Fruit fly (Drosophila melanogaster): ENCODE results near the gene CG8679.

The CG8679 gene

dm6 chr2L:21237748-21238459, 19.6 kb upstream of the CG8679 start (continued):
- TF ChIP-seq CG6683 (GFP tag; optimal IDR thresholded peaks at IDR 0.05) (no peak), bigmax (GFP tag; optimal IDR thresholded peaks at IDR 0.05) (no peak), Trl (optimal IDR thresholded peaks at IDR 0.05) (peak; percentile 95 to 98), Trl (GFP tag; optimal IDR thresholded peaks at IDR 0.05) (peak; percentile 69), CG2678 (tag; optimal IDR thresholded peaks at IDR 0.05) (no peak), hth (optimal IDR thresholded peaks at IDR 0.05) (no peak), CG8281 (tag; optimal IDR thresholded peaks at IDR 0.05) (no peak), CG4707 (GFP tag; optimal IDR thresholded peaks at IDR 0.05) (peak; percentile 8), CG15479 (GFP tag; optimal IDR thresholded peaks at IDR 0.05) (peak; percentile 91), Myb (GFP tag; optimal IDR thresholded peaks at IDR 0.05) (no peak), Spps (tag; optimal IDR thresholded peaks at IDR 0.05) (no peak), CG3163 (GFP tag; optimal IDR thresholded peaks at IDR 0.05) (peak; percentile 91), CG10959 (GFP tag; IDR thresholded peaks at IDR 0.05) (no peak), Nf-YB (GFP tag; optimal IDR thresholded peaks at IDR 0.05) (peak; percentile 85), ab (GFP tag; optimal IDR thresholded peaks at IDR 0.05) (no peak), Nf-YC (tag; optimal IDR thresholded peaks at IDR 0.05) (peak; percentile 86), yki (optimal IDR thresholded peaks at IDR 0.05) (peak; percentile 90), CG9437 (GFP tag; optimal IDR thresholded peaks at IDR 0.05) (no peak), Dfd (GFP tag; optimal IDR thresholded peaks at IDR 0.05) (no peak), pros (GFP tag; optimal IDR thresholded peaks at IDR 0.05) (peak; percentile 92), CG31224 (GFP tag; IDR thresholded peaks at IDR 0.05) (no peak), Eip74EF (GFP tag; optimal IDR thresholded peaks at IDR 0.05) (no peak), kay (GFP tag; optimal IDR thresholded peaks at IDR 0.05) (no peak), grau (tag; optimal IDR thresholded peaks at IDR 0.05) (no peak), vvl (GFP tag; IDR thresholded peaks at IDR 0.05) (no peak), bcd (GFP tag; optimal IDR thresholded peaks at IDR 0.05) (no peak), Antp (GFP tag; optimal IDR thresholded peaks at IDR 0.05) (no peak), dm (GFP tag; optimal IDR thresholded peaks at IDR 0.05) (no peak), CkIIα-i1 (GFP tag; IDR thresholded peaks at IDR 0.05) (no peak), Fer3 (tag; optimal IDR thresholded peaks at IDR 0.05) (no peak), ttk (GFP tag; IDR thresholded peaks at IDR 0.05) (no peak)

dm6 chr2L:21237048-21237747, 18.9 kb upstream of the CG8679 start, which contains the start of gene Hr39:
Hr39 (plus strand) TSS chr2L:21237250.
- TF ChIP-seq eve (GFP tag; optimal IDR thresholded peaks at IDR 0.05) (no peak), luna (GFP tag; optimal IDR thresholded peaks at IDR 0.05) (peak; percentile 30), CG15479 (GFP tag; optimal IDR thresholded peaks at IDR 0.05) (no peak), CG12219 (GFP tag; optimal IDR thresholded peaks at IDR 0.05) (no peak), repo (GFP tag; optimal IDR thresholded peaks at IDR 0.05) (no peak), CG6175 (GFP tag; IDR thresholded peaks at IDR 0.05) (no peak), CG14860 (GFP tag; IDR thresholded peaks at IDR 0.05; ENCODE audit: partially characterized antibody) (no peak), CG33213 (GFP tag; optimal IDR thresholded peaks at IDR 0.05) (peak; percentile 30), Kr (GFP tag; optimal IDR thresholded peaks at IDR 0.05) (no peak), Meics (GFP tag; optimal IDR thresholded peaks at IDR 0.05) (peak; percentile 28), CG1832 (GFP tag; optimal IDR thresholded peaks at IDR 0.05) (peak; percentile 70), CG11504 (tag; optimal IDR thresholded peaks at IDR 0.05) (no peak), Atf6 (GFP tag; IDR thresholded peaks at IDR 0.05) (no peak), Side (GFP tag; optimal IDR thresholded peaks at IDR 0.05) (no peak), CG2120 (GFP tag; optimal IDR thresholded peaks at IDR 0.05) (peak; percentile 14), nmo (GFP tag; optimal IDR thresholded peaks at IDR 0.05) (peak; percentile 65), C15 (GFP tag; IDR thresholded peaks at IDR 0.05) (no peak), Lhr (GFP tag; optimal IDR thresholded peaks at IDR 0.05) (peak; percentile 87), CG7271 (tag; optimal IDR thresholded peaks at IDR 0.05) (no peak), sob (GFP tag; IDR thresholded peaks at IDR 0.05) (no peak), CG7963 (GFP tag; IDR thresholded peaks at IDR 0.05; ENCODE audit: partially characterized antibody) (no peak)

Data from whole organism, embryonic.